Worm (Caenorhabditis elegans): ENCODE data around the gene K06H7.8.
A peak's percentile ranks its signal among the peaks of the same experiment; 100 is the strongest.

- TF ChIP-seq nhr-90 (tag; optimal IDR thresholded peaks at IDR 0.05; ENCODE audit: poor library complexity) (no peak), jun-1 (tag; optimal IDR thresholded peaks at IDR 0.05) (no peak), unc-62 (GFP tag; optimal IDR thresholded peaks at IDR 0.05) (no peak), lsy-2 (tag; optimal IDR thresholded peaks at IDR 0.05) (peak in 1 of 2 experiments; percentile 41), nhr-11 (tag; optimal IDR thresholded peaks at IDR 0.05) (no peak), aha-1 (tag; optimal IDR thresholded peaks at IDR 0.05) (no peak), ets-5 (GFP tag; IDR thresholded peaks at IDR 0.05) (no peak), blmp-1 (tag; optimal IDR thresholded peaks at IDR 0.05) (no peak), ztf-4 (tag; optimal IDR thresholded peaks at IDR 0.05) (no peak)
Observed at ce11 chrIII:8080165-8080738, 17.8 kb downstream of the K06H7.8 start, which contains the start of the genes dcr-1 and apc-2.
